Fruit fly (Drosophila melanogaster) whole organism, prepupa: Measurements from ENCODE around the gene Atg6.

ENCODE experiments used
- CG11762 ChIP-seq: fragments of 200-800 bp; sonication (Bioruptor generic); optimal IDR thresholded peaks from 3 replicates; lab custom pipeline; 2016; ENCODE audit warnings: missing biosample characterization, missing genetic modification characterization; ENCODE audit not compliant: insufficient read depth
- CG15336 ChIP-seq: fragments of 200-800 bp; sonication (Bioruptor generic); IDR thresholded peaks from 2 replicates; pipeline ENCODE4 v1.3.6; 2022; ENCODE audit warnings: missing biosample characterization, missing genetic modification characterization
- CG1621 ChIP-seq: fragments of 200-800 bp; sonication (Bioruptor generic); optimal IDR thresholded peaks from 3 replicates; lab custom pipeline; 2018; ENCODE audit warnings: missing biosample characterization, mild to moderate bottlenecking, missing genetic modification characterization
- CG16779 ChIP-seq: fragments of 200-800 bp; sonication (Bioruptor generic); optimal IDR thresholded peaks from 3 replicates; lab custom pipeline; 2017; ENCODE audit warnings: missing biosample characterization, mild to moderate bottlenecking, missing genetic modification characterization
- CG3032 ChIP-seq: fragments of 200-800 bp; optimal IDR thresholded peaks from 2 replicates; lab custom pipeline; 2019; ENCODE audit warnings: missing biosample characterization, mild to moderate bottlenecking, missing genetic modification characterization, moderate library complexity
- CG32006 ChIP-seq: fragments of 200-800 bp; sonication (Bioruptor generic); optimal IDR thresholded peaks from 3 replicates; lab custom pipeline; 2017; ENCODE audit warnings: missing biosample characterization, mild to moderate bottlenecking, missing genetic modification characterization
- CG34406 ChIP-seq: fragments of 200-800 bp; sonication (Bioruptor generic); optimal IDR thresholded peaks from 3 replicates; lab custom pipeline; 2016; ENCODE audit warnings: missing biosample characterization, missing genetic modification characterization
- CG4318 ChIP-seq: fragments of 200-800 bp; sonication (Bioruptor generic); optimal IDR thresholded peaks from 3 replicates; lab custom pipeline; 2017; ENCODE audit warnings: missing biosample characterization, mild to moderate bottlenecking, missing genetic modification characterization
- CG6163 ChIP-seq: fragments of 200-800 bp; sonication (Bioruptor generic); IDR thresholded peaks from 3 replicates; pipeline ENCODE4 v1.3.6; 2022; ENCODE audit warnings: missing biosample characterization, missing genetic modification characterization
- CG6276 ChIP-seq: fragments of 200-800 bp; sonication (Bioruptor generic); optimal IDR thresholded peaks from 2 replicates; lab custom pipeline; 2017; ENCODE audit warnings: missing biosample characterization, mild to moderate bottlenecking, missing genetic modification characterization
- CG6808 ChIP-seq: fragments of 200-800 bp; sonication (Bioruptor generic); optimal IDR thresholded peaks from 3 replicates; lab custom pipeline; 2017; ENCODE audit warnings: missing biosample characterization, missing genetic modification characterization, mild to moderate bottlenecking, moderate library complexity, missing genetic modification reagents
- CG8119 ChIP-seq: fragments of 200-800 bp; sonication (Bioruptor generic); IDR thresholded peaks from 3 replicates; pipeline ENCODE4 v1.3.6; 2022; ENCODE audit warnings: missing biosample characterization, missing genetic modification characterization
- CG8319 ChIP-seq: fragments of 200-800 bp; sonication (Bioruptor generic); optimal IDR thresholded peaks from 3 replicates; lab custom pipeline; 2016; ENCODE audit warnings: missing biosample characterization, missing genetic modification characterization
- Eip75B ChIP-seq: fragments of 200-800 bp; sonication (Bioruptor generic); optimal IDR thresholded peaks from 3 replicates; lab custom pipeline; 2016; ENCODE audit warnings: missing biosample characterization, missing genetic modification characterization
- Eip78C ChIP-seq: fragments of 200-800 bp; sonication (Bioruptor generic); peaks from one replicate; lab custom pipeline; 2016; ENCODE audit warnings: missing biosample characterization, missing genetic modification characterization
- Eip93F ChIP-seq: fragments of 200-800 bp; sonication (Bioruptor generic); optimal IDR thresholded peaks from 2 replicates; lab custom pipeline; 2016; ENCODE audit warnings: missing biosample characterization, mild to moderate bottlenecking, missing genetic modification characterization
- Gug ChIP-seq: fragments of 200-800 bp; sonication (Bioruptor generic); IDR thresholded peaks from 2 replicates; pipeline ENCODE4 v1.3.6; 2022; ENCODE audit warnings: missing biosample characterization, missing genetic modification characterization
- Hr38 ChIP-seq: sonication (Bioruptor generic); optimal IDR thresholded peaks from 2 replicates; lab custom pipeline; 2016; ENCODE audit warnings: missing biosample characterization, missing genetic modification characterization
- Hr4 ChIP-seq: fragments of 200-800 bp; sonication (Bioruptor generic); optimal IDR thresholded peaks from 3 replicates; lab custom pipeline; 2016; ENCODE audit warnings: missing biosample characterization, missing genetic modification characterization
- Lpt ChIP-seq: fragments of 200-800 bp; sonication (Bioruptor generic); optimal IDR thresholded peaks from 3 replicates; lab custom pipeline; 2016; ENCODE audit warnings: missing biosample characterization, missing genetic modification characterization
- OdsH ChIP-seq: fragments of 200-800 bp; sonication (Bioruptor generic); optimal IDR thresholded peaks from 3 replicates; lab custom pipeline; 2016; ENCODE audit warnings: missing biosample characterization, missing genetic modification characterization
- Sox102F ChIP-seq: fragments of 200-800 bp; sonication (Bioruptor generic); optimal IDR thresholded peaks from 2 replicates; lab custom pipeline; 2016; ENCODE audit warnings: missing biosample characterization, mild to moderate bottlenecking, missing genetic modification characterization
- Sox14 ChIP-seq: fragments of 200-800 bp; sonication (Bioruptor generic); optimal IDR thresholded peaks from 3 replicates; lab custom pipeline; 2016; ENCODE audit warnings: missing biosample characterization, missing genetic modification characterization
- Sox15 ChIP-seq: fragments of 200-800 bp; sonication (Bioruptor generic); optimal IDR thresholded peaks from 3 replicates; lab custom pipeline; 2016; ENCODE audit warnings: missing biosample characterization, missing genetic modification characterization
- achi ChIP-seq: fragments of 200-800 bp; sonication (Bioruptor generic); optimal IDR thresholded peaks from 3 replicates; lab custom pipeline; 2016; ENCODE audit warnings: missing biosample characterization, missing genetic modification characterization
- acj6 ChIP-seq: fragments of 200-800 bp; sonication (Bioruptor generic); optimal IDR thresholded peaks from 3 replicates; lab custom pipeline; 2016; ENCODE audit warnings: missing biosample characterization, missing genetic modification characterization
- dsx ChIP-seq: fragments of 200-800 bp; optimal IDR thresholded peaks from 3 replicates; lab custom pipeline; 2019; ENCODE audit warnings: missing biosample characterization, mild to moderate bottlenecking, missing genetic modification characterization, moderate library complexity; ENCODE audit not compliant: poor library complexity, severe bottlenecking
- eg ChIP-seq: fragments of 200-800 bp; sonication (Bioruptor generic); IDR thresholded peaks from 3 replicates; pipeline ENCODE4 v1.3.6; 2022; ENCODE audit warnings: missing biosample characterization, missing genetic modification characterization
- esn ChIP-seq: fragments of 200-800 bp; sonication (Bioruptor generic); optimal IDR thresholded peaks from 2 replicates; lab custom pipeline; 2016; ENCODE audit warnings: missing biosample characterization, mild to moderate bottlenecking, missing genetic modification characterization, moderate library complexity
- fd59A ChIP-seq: fragments of 200-800 bp; sonication (Bioruptor generic); optimal IDR thresholded peaks from 2 replicates; lab custom pipeline; 2017; ENCODE audit warnings: missing biosample characterization, mild to moderate bottlenecking, missing genetic modification characterization, missing genetic modification reagents
- lz ChIP-seq: fragments of 200-800 bp; sonication (Bioruptor generic); optimal IDR thresholded peaks from 3 replicates; lab custom pipeline; 2016; ENCODE audit warnings: missing biosample characterization, missing genetic modification characterization
- pdm3 ChIP-seq: fragments of 200-800 bp; sonication (Bioruptor generic); optimal IDR thresholded peaks from 3 replicates; lab custom pipeline; 2016; ENCODE audit warnings: missing biosample characterization, missing genetic modification characterization
- ss ChIP-seq, 2 experiments: fragments of 200-800 bp; sonication (Bioruptor generic); optimal IDR thresholded peaks; 2 replicates in 1 of 2; 3 replicates in 1 of 2; lab custom pipeline; 2017 to 2018; ENCODE audit warnings: mild to moderate bottlenecking in 2 of 2, missing biosample characterization in 2 of 2, missing genetic modification characterization in 2 of 2, moderate library complexity in 1 of 2
- svp ChIP-seq: fragments of 200-800 bp; sonication (Bioruptor generic); peaks from one replicate; lab custom pipeline; 2016; ENCODE audit warnings: missing biosample characterization, missing genetic modification characterization
- vri ChIP-seq: fragments of 200-800 bp; sonication (Bioruptor generic); optimal IDR thresholded peaks from 3 replicates; lab custom pipeline; 2016; ENCODE audit warnings: missing biosample characterization, mild to moderate bottlenecking, missing genetic modification characterization

The Atg6 gene

DNA sequence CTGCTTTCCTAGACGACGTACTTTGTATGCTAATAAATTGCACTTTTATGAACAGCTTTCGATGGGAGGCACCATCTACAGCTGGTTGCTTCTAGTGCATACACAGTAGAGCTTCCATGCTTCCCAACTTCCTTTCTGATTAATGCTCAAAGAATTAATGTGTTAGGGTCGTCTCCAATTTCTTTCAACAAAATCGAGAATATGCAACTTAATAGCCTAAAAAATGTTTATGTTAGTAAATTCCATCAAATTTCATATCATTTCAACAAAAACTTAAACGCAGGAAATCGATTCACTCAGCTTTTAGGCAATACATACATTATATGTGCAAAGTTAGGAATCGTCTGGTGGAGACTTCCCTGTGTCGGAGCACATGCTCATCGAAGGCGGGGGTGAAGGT is 26.5 kb downstream of the Atg6 start (continued):
- TF ChIP-seq CG6808 (GFP tag; lab: Kevin White, UChicago) (peak; percentile 61), Hr38 (GFP tag; lab: Kevin White, UChicago) (no peak), achi (GFP tag; lab: Kevin White, UChicago) (peak; percentile 52), Hr4 (GFP tag; lab: Kevin White, UChicago) (peak; percentile 55), ss (GFP tag; optimal IDR thresholded peaks at IDR 0.05; lab: Kevin White, UChicago) (peak; percentile 20 to 30), OdsH (GFP tag; lab: Kevin White, UChicago) (peak; percentile 43)

DNA sequence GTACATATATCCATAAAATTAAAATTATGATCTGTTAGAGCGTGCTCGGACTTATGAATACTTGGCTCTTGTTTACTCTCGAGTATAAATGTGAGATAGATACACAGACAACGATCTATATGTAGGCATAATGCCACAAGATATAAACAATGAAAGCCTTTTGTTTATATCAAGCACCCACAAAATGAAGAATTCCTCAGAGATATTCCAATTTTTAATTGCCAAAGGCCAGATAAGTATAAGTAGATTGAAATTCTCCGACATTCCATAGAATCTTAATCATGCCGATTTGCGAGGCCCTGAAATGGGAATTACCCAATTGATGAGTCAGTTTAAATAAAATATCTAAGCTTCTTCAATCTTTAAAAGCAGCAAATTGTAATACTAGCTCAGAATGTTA is 28.7 kb downstream of the Atg6 start:
- TF ChIP-seq Sox102F: no peak
- no peak for TF ChIP-seq Hr38 (GFP tag; lab: Kevin White, UChicago)
- no peak for TF ChIP-seq Gug
- TF ChIP-seq CG16779 (tag; lab: Kevin White, UChicago): no peak
- no peak for TF ChIP-seq CG6163
- TF ChIP-seq esn (GFP tag; lab: Kevin White, UChicago): no peak
- no peak for TF ChIP-seq CG1621 (tag; lab: Kevin White, UChicago)
- TF ChIP-seq fd59A: no peak
- no peak for TF ChIP-seq CG8319 (GFP tag; lab: Kevin White, UChicago)
- no peak for TF ChIP-seq CG15336
- TF ChIP-seq CG4318 (GFP tag; lab: Kevin White, UChicago): no peak
- no peak for TF ChIP-seq ss (GFP tag; optimal IDR thresholded peaks at IDR 0.05; lab: Kevin White, UChicago)
- no peak for TF ChIP-seq CG11762 (GFP tag; lab: Kevin White, UChicago)

DNA sequence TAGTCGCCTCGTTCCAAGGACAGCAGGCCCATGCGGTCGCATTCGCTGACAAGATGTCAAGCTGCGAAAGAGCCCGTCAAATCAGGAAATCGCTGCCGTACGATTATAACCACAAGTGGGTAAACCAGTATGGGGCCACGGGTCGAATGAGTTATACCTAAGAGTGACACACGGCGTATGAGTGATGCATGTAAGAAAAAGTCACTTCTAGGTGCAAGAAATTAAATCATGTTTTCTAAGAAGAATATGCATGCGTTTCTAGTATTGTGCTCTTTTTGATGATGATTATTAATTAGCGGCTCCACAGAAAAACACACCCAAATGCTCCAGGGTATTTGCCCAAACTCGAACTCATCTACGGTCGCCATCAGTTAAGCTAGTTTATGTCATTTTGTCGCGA is 32.9 kb downstream of the Atg6 start:
- TF ChIP-seq lz (GFP tag; lab: Kevin White, UChicago) (no peak), acj6 (GFP tag; lab: Kevin White, UChicago) (peak; percentile 11), CG34406 (no peak), CG32006 (GFP tag; lab: Kevin White, UChicago) (peak; percentile 57), Lpt (GFP tag; lab: Kevin White, UChicago) (no peak), Hr4 (GFP tag; lab: Kevin White, UChicago) (peak; percentile 76), CG1621 (tag; lab: Kevin White, UChicago) (no peak), pdm3 (peak; percentile 11), CG6163 (0 out of 3 replicates have a peak, but pooled peaks have one; percentile 25), CG3032 (no peak), eg (GFP tag; lab: Robert Waterston, UW) (0 out of 3 replicates have a peak, but pooled peaks have one; percentile 56), CG8119 (GFP tag; lab: Robert Waterston, UW) (peak; percentile 44; the same call in 1 of the 3 replicates), Eip78C (GFP tag; lab: Kevin White, UChicago) (peak; percentile 45), ss (GFP tag; optimal IDR thresholded peaks at IDR 0.05; lab: Kevin White, UChicago) (no peak), Sox102F (no peak), CG15336 (peak; percentile 42), CG6276 (GFP tag; lab: Kevin White, UChicago) (peak; percentile 36)
- TF ChIP-seq, all 60 proteins: peak for 10

DNA sequence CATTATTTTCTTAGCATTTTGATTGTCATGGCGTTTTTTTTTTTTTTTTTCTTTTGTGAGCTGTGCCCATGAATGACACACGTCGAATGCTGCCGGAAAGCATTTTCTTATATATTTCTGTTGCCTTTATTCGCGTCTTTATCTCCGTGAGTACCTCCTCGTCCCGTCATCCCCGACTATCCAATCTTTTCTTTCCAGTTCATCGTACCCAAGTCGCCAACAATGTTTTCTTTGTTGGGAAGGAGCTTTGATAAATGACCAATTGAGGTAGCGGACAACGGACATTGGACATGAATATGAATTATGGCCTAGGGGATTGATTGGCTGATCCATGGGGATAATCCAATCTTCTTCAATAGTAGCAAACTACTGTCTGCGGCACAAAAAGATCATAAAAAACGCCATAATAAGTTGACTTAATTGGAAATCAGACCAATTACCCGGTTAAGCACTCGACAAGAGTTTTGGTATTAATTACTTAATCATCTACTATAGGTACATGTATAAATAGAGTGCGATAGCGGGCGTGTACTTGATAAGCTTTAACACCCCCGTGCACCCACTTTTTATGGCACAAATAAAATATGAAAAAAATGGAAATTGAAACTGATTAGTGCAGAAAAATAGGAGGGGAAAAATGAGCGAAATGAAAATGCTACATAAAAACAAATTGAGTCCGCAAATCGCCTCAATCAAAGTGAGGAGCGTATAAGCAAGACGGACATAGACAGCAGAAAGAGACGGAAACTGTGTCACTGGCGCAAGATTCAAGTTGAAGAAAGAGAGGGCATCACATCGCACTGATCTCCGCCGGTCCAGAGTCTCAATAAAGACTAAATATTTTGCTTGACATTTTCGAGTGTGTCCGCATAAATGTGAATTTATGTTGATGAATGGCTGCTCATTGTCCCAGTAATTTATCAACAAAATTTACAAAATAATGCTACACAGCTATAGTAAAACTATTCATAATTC is 34.4 kb downstream of the Atg6 start:
- TF ChIP-seq Eip78C (GFP tag; lab: Kevin White, UChicago) (peak; percentile 41), CG8119 (GFP tag; lab: Robert Waterston, UW) (0 out of 3 replicates have a peak, but pooled peaks have one; percentile 13), CG6163 (peak; percentile 27; the same call in 1 of the 3 replicates), Eip75B (peak; percentile 13), CG32006 (GFP tag; lab: Kevin White, UChicago) (no peak), Sox15 (GFP tag; lab: Kevin White, UChicago) (no peak), Sox102F (peak; percentile 0), svp (GFP tag; lab: Kevin White, UChicago) (peak; percentile 86), vri (GFP tag; lab: Kevin White, UChicago) (peak; percentile 79), Eip93F (peak; percentile 57), Lpt (GFP tag; lab: Kevin White, UChicago) (no peak), Sox14 (peak; percentile 85), dsx (GFP tag; lab: Kevin White, UChicago) (peak; percentile 31), CG15336 (0 out of 2 replicates have a peak, but pooled peaks have one; percentile 26)
